Worm (Caenorhabditis elegans) whole organism, late embryonic: Measurements from ENCODE around the gene bath-3.
A peak's percentile ranks its signal among the peaks of the same experiment; 100 is the strongest.

Experiments
- K02D7.2 ChIP-seq: sonication (generic microtip); optimal IDR thresholded peaks from 2 replicates; lab custom pipeline; 2017; ENCODE audit warnings: mild to moderate bottlenecking, missing genetic modification characterization, missing compliant biosample characterization
- ceh-2 ChIP-seq: sonication (generic microtip); optimal IDR thresholded peaks from 2 replicates; lab custom pipeline; 2016; ENCODE audit warnings: missing genotype, missing genetic modification characterization, missing compliant biosample characterization
- ceh-31 ChIP-seq: sonication (generic microtip); optimal IDR thresholded peaks from 2 replicates; lab custom pipeline; 2016; ENCODE audit warnings: missing genetic modification characterization, missing compliant biosample characterization
- ceh-34 ChIP-seq: sonication (generic microtip); optimal IDR thresholded peaks from 2 replicates; lab custom pipeline; 2016; ENCODE audit warnings: mild to moderate bottlenecking, missing genetic modification characterization, missing compliant biosample characterization
- ceh-48 ChIP-seq: sonication (generic microtip); optimal IDR thresholded peaks from 2 replicates; lab custom pipeline; 2016; ENCODE audit warnings: missing genetic modification characterization, inconsistent platforms, missing compliant biosample characterization
- ceh-6 ChIP-seq: fragments of 200-800 bp; sonication (Bioruptor generic); optimal IDR thresholded peaks from 2 replicates; lab custom pipeline; 2018; ENCODE audit warnings: mild to moderate bottlenecking, missing genetic modification characterization, missing compliant biosample characterization
- elt-2 ChIP-seq: sonication (generic microtip); optimal IDR thresholded peaks from 2 replicates; lab custom pipeline; 2016; ENCODE audit warnings: missing genetic modification reagents, missing genetic modification characterization, missing compliant biosample characterization
- eyg-1 ChIP-seq: sonication (generic microtip); optimal IDR thresholded peaks from 2 replicates; lab custom pipeline; 2016; ENCODE audit warnings: missing genotype, missing genetic modification characterization, missing compliant biosample characterization
- pqm-1 ChIP-seq: sonication (generic microtip); optimal IDR thresholded peaks from 2 replicates; lab custom pipeline; 2016; ENCODE audit warnings: missing genetic modification characterization, missing compliant biosample characterization
- ref-2 ChIP-seq: sonication (generic microtip); optimal IDR thresholded peaks from 2 replicates; lab custom pipeline; 2016; ENCODE audit warnings: missing genetic modification characterization, missing compliant biosample characterization
- sdc-2 ChIP-seq: sonication (generic microtip); optimal IDR thresholded peaks from 2 replicates; lab custom pipeline; 2016; ENCODE audit warnings: missing genotype, missing genetic modification characterization, missing compliant biosample characterization
- sox-4 ChIP-seq: sonication (generic microtip); optimal IDR thresholded peaks from 2 replicates; lab custom pipeline; 2017; ENCODE audit warnings: mild to moderate bottlenecking, missing genetic modification characterization, inconsistent platforms, missing compliant biosample characterization
- unc-3 ChIP-seq, 2 experiments: fragments of 200-800 bp in 1 of 2; sonication (Bioruptor generic) in 1 of 2; sonication (generic microtip) in 1 of 2; conservative IDR thresholded peaks in 1 of 2; optimal IDR thresholded peaks in 1 of 2; 2 replicates each; pipeline versions ENCODE4 v1.3.6 to Lab custom; 2016 to 2022; ENCODE audit warnings: missing compliant biosample characterization in 2 of 2, missing genetic modification characterization in 2 of 2, missing genetic modification reagents in 1 of 2
- zip-5 ChIP-seq: sonication (generic microtip); optimal IDR thresholded peaks from 2 replicates; lab custom pipeline; 2016; ENCODE audit warnings: missing genetic modification characterization, missing compliant biosample characterization

The bath-3 gene

DNA sequence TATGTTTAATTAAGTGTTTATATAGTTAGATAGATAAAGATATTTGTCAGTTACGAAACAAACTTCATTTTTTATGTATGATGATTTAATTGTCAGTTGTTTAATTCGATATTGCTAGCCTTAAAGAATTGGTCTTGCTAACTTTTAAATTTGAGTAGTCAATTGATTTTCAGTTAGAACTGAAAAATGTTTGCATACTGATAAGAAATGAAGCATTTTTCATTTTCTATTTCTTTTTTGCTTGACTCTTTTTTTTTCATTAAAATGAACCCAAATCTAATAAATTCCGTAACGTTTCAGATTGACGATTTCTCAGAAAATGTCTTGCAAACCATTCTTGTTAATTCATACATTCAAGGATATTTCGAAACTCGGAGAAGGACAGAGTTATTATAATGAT, 34.0 kb downstream of the bath-3 start, which contains the start of gene math-20:
Gene math-20, plus strand, starts transcription at position 301 of the 400 bp plus-strand sequence.
- TF ChIP-seq ceh-34 (tag; lab: Kevin White, UChicago) (no peak), sox-4 (tag; lab: Kevin White, UChicago) (no peak), zip-5 (tag; lab: Kevin White, UChicago) (no peak)

DNA sequence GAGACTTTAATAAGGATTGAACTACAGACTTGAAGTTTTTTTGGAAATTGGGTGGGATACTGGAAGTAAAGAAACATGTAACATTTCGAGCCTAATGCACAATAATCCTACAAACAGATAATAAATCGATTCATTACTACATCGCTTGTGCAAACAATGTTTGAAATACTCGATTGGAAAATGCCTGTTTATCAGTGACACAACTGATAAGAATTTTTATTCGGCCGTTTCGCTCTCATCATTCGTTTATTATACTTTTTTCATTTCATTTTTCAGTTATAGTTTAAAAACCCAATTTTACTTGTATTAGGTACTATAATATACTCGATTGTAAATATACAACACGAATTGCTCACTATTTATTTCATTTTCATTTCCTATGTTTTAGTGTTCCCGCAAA, 34.5 kb downstream of the bath-3 start:
- TF ChIP-seq elt-2 (tag; lab: Kevin White, UChicago) (peak; percentile 84), ref-2 (tag; lab: Kevin White, UChicago) (no peak)

DNA sequence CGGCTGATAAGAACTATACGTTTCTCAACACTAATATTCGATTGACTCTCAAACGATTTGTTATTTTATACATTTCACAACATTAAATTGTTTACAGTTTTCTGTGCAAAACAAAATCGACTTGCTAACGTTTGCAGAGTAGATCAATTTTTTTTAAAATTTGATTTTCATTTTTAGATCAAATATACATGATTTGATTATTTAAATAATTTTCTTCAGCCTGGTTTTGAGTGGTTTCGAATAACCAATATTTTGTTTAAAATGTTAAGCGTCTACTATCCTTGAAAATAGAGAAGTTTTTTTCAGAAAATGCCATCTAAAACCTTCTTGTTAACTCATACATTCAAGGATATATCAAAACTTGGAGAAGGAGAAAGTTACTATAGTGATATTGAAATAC, 36.5 kb downstream of the bath-3 start, which contains the start of gene math-21:
Gene math-21, plus strand, starts transcription at position 301 of the 400 bp plus-strand sequence.
- TF ChIP-seq K02D7.2 (tag; lab: Kevin White, UChicago) (no peak), pqm-1 (tag; lab: Kevin White, UChicago) (no peak), ceh-2 (tag; lab: Kevin White, UChicago) (no peak), ceh-48 (tag; lab: Kevin White, UChicago) (no peak), sdc-2 (tag; lab: Kevin White, UChicago) (no peak), zip-5 (tag; lab: Kevin White, UChicago) (no peak), ceh-6 (no peak)

DNA sequence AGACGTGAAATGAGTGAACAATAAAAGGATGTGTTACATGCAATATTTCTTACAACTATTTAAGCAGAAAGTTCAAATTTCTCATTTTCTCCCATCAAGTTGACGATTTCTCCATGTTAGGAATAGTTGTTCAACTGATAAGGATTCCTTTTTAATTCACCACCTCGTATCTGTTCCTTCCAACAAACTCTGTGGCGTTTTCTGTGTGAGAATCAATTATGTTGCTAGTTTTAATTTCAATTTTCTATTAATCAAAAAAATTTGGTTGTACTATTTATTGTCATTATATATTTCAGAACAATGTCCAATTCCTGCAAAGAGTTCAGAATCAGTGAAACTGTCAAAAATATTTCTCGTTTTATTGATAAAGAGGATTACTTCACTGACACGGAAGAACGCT, 41.3 kb downstream of the bath-3 start, which contains the start of gene math-44:
Gene math-44, plus strand, starts transcription at position 301 of the 400 bp plus-strand sequence.
- TF ChIP-seq unc-3 (GFP tag; conservative IDR thresholded peaks at IDR 0.05; lab: Robert Waterston, UW) (no peak), unc-3 (tag; optimal IDR thresholded peaks at IDR 0.05; lab: Kevin White, UChicago) (no peak)

DNA sequence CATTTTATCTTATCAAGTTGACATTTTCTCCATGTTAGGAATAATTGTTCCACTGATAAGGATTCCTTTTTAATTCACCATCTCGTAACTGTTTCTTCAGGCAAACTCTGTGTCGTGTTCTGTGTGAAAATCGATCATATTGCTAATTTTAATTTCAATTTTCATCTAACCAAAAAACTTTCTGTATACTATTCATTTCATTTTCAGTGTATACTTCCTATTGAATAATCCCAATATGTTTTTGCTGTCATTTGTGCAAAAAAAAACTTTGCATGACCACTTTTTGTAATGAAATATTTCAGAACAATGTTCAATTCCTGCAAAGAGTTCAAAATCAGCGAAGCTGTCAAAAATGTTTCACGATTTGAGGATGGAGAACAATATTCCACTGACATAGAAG, 43.3 kb downstream of the bath-3 start, which contains the start of gene Y16E11A.4:
Gene Y16E11A.4, plus strand, starts transcription at position 301 of the 400 bp plus-strand sequence.
- TF ChIP-seq ceh-31 (no peak), elt-2 (tag; lab: Kevin White, UChicago) (peak; percentile 52), ceh-6 (no peak), eyg-1 (no peak)
- TF ChIP-seq, all 69 proteins: peak for 1
